Worm (Caenorhabditis elegans) whole organism, L3 larva: ENCODE data around the gene dhc-4.
"Not testable (repeated sequence)": the region's sequence is repeated elsewhere in the genome, so short reads cannot be mapped to it uniquely, and the experiment has no call there.

Experiments
- R02D3.7 ChIP-seq: fragments of 150-350 bp; optimal IDR thresholded peaks from 2 replicates; lab custom pipeline; 2014; ENCODE audit warnings: missing biosample characterization, missing genetic modification characterization
- ZK546.5 ChIP-seq: sonication (generic microtip); optimal IDR thresholded peaks from 2 replicates; lab custom pipeline; 2017; ENCODE audit warnings: missing biosample characterization, missing genetic modification characterization
- aly-2 ChIP-seq: fragments of 150-350 bp; optimal IDR thresholded peaks from 2 replicates; lab custom pipeline; 2014; ENCODE audit warnings: missing biosample characterization, missing genetic modification characterization
- ceh-16 ChIP-seq: sonication (generic microtip); optimal IDR thresholded peaks from 2 replicates; lab custom pipeline; 2017; ENCODE audit warnings: missing biosample characterization, missing genetic modification characterization
- ceh-28 ChIP-seq: fragments of 150-350 bp; optimal IDR thresholded peaks from 2 replicates; lab custom pipeline; 2014; ENCODE audit warnings: missing biosample characterization, missing genetic modification reagents, missing genetic modification characterization
- ceh-82 ChIP-seq: fragments of 150-350 bp; optimal IDR thresholded peaks from 2 replicates; lab custom pipeline; 2014; ENCODE audit warnings: missing biosample characterization, missing genetic modification characterization
- ceh-9 ChIP-seq: sonication (generic microtip); optimal IDR thresholded peaks from 2 replicates; lab custom pipeline; 2018; ENCODE audit warnings: missing biosample characterization, missing genetic modification characterization
- egl-27 ChIP-seq: sonication (generic microtip); optimal IDR thresholded peaks from 4 replicates; lab custom pipeline; 2017; ENCODE audit warnings: missing biosample characterization, missing genetic modification reagents, missing genetic modification characterization
- egl-5 ChIP-seq: fragments of 150-350 bp; optimal IDR thresholded peaks from 2 replicates; lab custom pipeline; 2017; ENCODE audit warnings: missing biosample characterization, missing genetic modification reagents, missing genetic modification characterization, inconsistent platforms
- elt-2 ChIP-seq: sonication (generic microtip); optimal IDR thresholded peaks from 2 replicates; lab custom pipeline; 2016; ENCODE audit warnings: missing genetic modification reagents, mild to moderate bottlenecking, missing genetic modification characterization, missing compliant biosample characterization
- elt-3 ChIP-seq, 3 experiments: fragments of 150-350 bp in 1 of 3; sonication (generic microtip) in 2 of 3; optimal IDR thresholded peaks; 2 replicates in 2 of 3; 4 replicates in 1 of 3; lab custom pipeline; 2014 to 2017; ENCODE audit warnings: missing biosample characterization in 3 of 3, missing genetic modification characterization in 3 of 3
- eor-1 ChIP-seq, 2 experiments: fragments of 150-350 bp; optimal IDR thresholded peaks; 2 replicates each; lab custom pipeline; 2014 to 2018; ENCODE audit warnings: missing biosample characterization in 2 of 2, missing genetic modification characterization in 2 of 2
- fkh-10 ChIP-seq: sonication (generic microtip); optimal IDR thresholded peaks from 2 replicates; lab custom pipeline; 2017; ENCODE audit warnings: missing biosample characterization, missing genetic modification reagents, missing genetic modification characterization
- fkh-2 ChIP-seq: fragments of 150-350 bp; optimal IDR thresholded peaks from 2 replicates; lab custom pipeline; 2014; ENCODE audit warnings: missing biosample characterization, missing genetic modification reagents, missing genetic modification characterization
- fos-1 ChIP-seq: fragments of 150-350 bp; optimal IDR thresholded peaks from 2 replicates; lab custom pipeline; 2014; ENCODE audit warnings: missing biosample characterization, missing genetic modification characterization
- hmg-11 ChIP-seq: sonication (generic microtip); optimal IDR thresholded peaks from 2 replicates; lab custom pipeline; 2016; ENCODE audit warnings: missing genetic modification characterization, missing compliant biosample characterization
- jun-1 ChIP-seq: fragments of 150-350 bp; optimal IDR thresholded peaks from 2 replicates; lab custom pipeline; 2014; ENCODE audit warnings: missing biosample characterization, missing genetic modification reagents, missing genetic modification characterization
- lin-15B ChIP-seq: fragments of 150-350 bp; optimal IDR thresholded peaks from 2 replicates; lab custom pipeline; 2014; ENCODE audit warnings: missing biosample characterization, missing genetic modification characterization
- lin-39 ChIP-seq: fragments of 150-350 bp; optimal IDR thresholded peaks from 2 replicates; lab custom pipeline; 2018; ENCODE audit warnings: missing biosample characterization, missing genetic modification reagents, missing genetic modification characterization
- lsy-12 ChIP-seq: sonication (generic microtip); optimal IDR thresholded peaks from 2 replicates; lab custom pipeline; 2016; ENCODE audit warnings: mild to moderate bottlenecking, missing genetic modification characterization, missing compliant biosample characterization
- mdl-1 ChIP-seq: fragments of 150-350 bp; optimal IDR thresholded peaks from 2 replicates; lab custom pipeline; 2014; ENCODE audit warnings: missing biosample characterization, missing genetic modification characterization
- mml-1 ChIP-seq: fragments of 150-350 bp; sonication (generic microtip); optimal IDR thresholded peaks from 3 replicates; lab custom pipeline; 2014; ENCODE audit warnings: missing biosample characterization, missing genetic modification characterization
- nfya-1 ChIP-seq: sonication (generic microtip); optimal IDR thresholded peaks from 2 replicates; lab custom pipeline; 2017; ENCODE audit warnings: missing genetic modification characterization, mild to moderate bottlenecking, missing compliant biosample characterization, antibody characterized with exemption, moderate library complexity; ENCODE audit not compliant: insufficient read depth
- nhr-11 ChIP-seq: fragments of 150-350 bp; optimal IDR thresholded peaks from 2 replicates; lab custom pipeline; 2014; ENCODE audit warnings: missing biosample characterization, missing genetic modification characterization
- nhr-12 ChIP-seq: fragments of 150-350 bp; optimal IDR thresholded peaks from 2 replicates; lab custom pipeline; 2014; ENCODE audit warnings: missing biosample characterization, missing genetic modification characterization
- nhr-23 ChIP-seq: fragments of 150-350 bp; optimal IDR thresholded peaks from 2 replicates; lab custom pipeline; 2014; ENCODE audit warnings: missing biosample characterization, missing genetic modification reagents, missing genetic modification characterization
- nhr-237 ChIP-seq: fragments of 150-350 bp; optimal IDR thresholded peaks from 2 replicates; lab custom pipeline; 2014; ENCODE audit warnings: missing biosample characterization, missing genetic modification characterization
- nhr-25 ChIP-seq: sonication (generic microtip); optimal IDR thresholded peaks from 2 replicates; lab custom pipeline; 2017; ENCODE audit warnings: missing biosample characterization, missing genetic modification characterization
- nhr-28 ChIP-seq: fragments of 150-350 bp; optimal IDR thresholded peaks from 2 replicates; lab custom pipeline; 2014; ENCODE audit warnings: missing biosample characterization, missing genetic modification characterization
- nhr-43 ChIP-seq: sonication (generic microtip); optimal IDR thresholded peaks from 2 replicates; lab custom pipeline; 2016; ENCODE audit warnings: mild to moderate bottlenecking, missing genetic modification characterization, missing compliant biosample characterization; ENCODE audit not compliant: poor library complexity, severe bottlenecking
- nhr-67 ChIP-seq: fragments of 150-350 bp; optimal IDR thresholded peaks from 2 replicates; lab custom pipeline; 2014; ENCODE audit warnings: missing biosample characterization, missing genetic modification characterization
- nhr-76 ChIP-seq: fragments of 150-350 bp; sonication (generic microtip); optimal IDR thresholded peaks from 5 replicates; lab custom pipeline; 2014; ENCODE audit warnings: missing biosample characterization, missing genetic modification characterization
- nhr-77 ChIP-seq: fragments of 150-350 bp; optimal IDR thresholded peaks from 2 replicates; lab custom pipeline; 2014; ENCODE audit warnings: missing biosample characterization, missing genetic modification characterization
- pha-4 ChIP-seq: fragments of 150-350 bp; optimal IDR thresholded peaks from 2 replicates; lab custom pipeline; 2014; ENCODE audit warnings: missing biosample characterization, missing genetic modification reagents, missing genetic modification characterization
- pqm-1 ChIP-seq: fragments of 150-350 bp; optimal IDR thresholded peaks from 2 replicates; lab custom pipeline; 2017; ENCODE audit warnings: missing biosample characterization, missing genetic modification characterization, inconsistent platforms
- sea-2 ChIP-seq: fragments of 150-350 bp; sonication (generic microtip); optimal IDR thresholded peaks from 4 replicates; lab custom pipeline; 2014; ENCODE audit warnings: missing biosample characterization, missing genetic modification reagents, missing genetic modification characterization
- skn-1 ChIP-seq: fragments of 150-350 bp; optimal IDR thresholded peaks from 2 replicates; lab custom pipeline; 2014; ENCODE audit warnings: missing biosample characterization, missing genetic modification characterization
- snpc-4 ChIP-seq: fragments of 150-350 bp; optimal IDR thresholded peaks from 2 replicates; lab custom pipeline; 2014; ENCODE audit warnings: missing biosample characterization, missing genetic modification characterization
- tbx-2 ChIP-seq: sonication (generic microtip); optimal IDR thresholded peaks from 2 replicates; lab custom pipeline; 2016; ENCODE audit warnings: mild to moderate bottlenecking, missing genetic modification characterization, missing compliant biosample characterization
- unc-39 ChIP-seq: sonication (generic microtip); optimal IDR thresholded peaks from 4 replicates; lab custom pipeline; 2017; ENCODE audit warnings: missing biosample characterization, missing genetic modification characterization
- ztf-11 ChIP-seq: fragments of 150-350 bp; optimal IDR thresholded peaks from 2 replicates; lab custom pipeline; 2014; ENCODE audit warnings: missing biosample characterization, missing genetic modification characterization

dhc-4 gene

ce11 chrIII:11026516-11027048 lies 56.8 kb downstream of the dhc-4 start, which contains the start of gene Y48A6B.7:
Y48A6B.7 (minus strand) TSS chrIII:11026566.
- TF ChIP-seq nfya-1 (peak; percentile 13), elt-2 (peak; percentile 100), fkh-10 (GFP tag; lab: Kevin White, UChicago) (no peak), nhr-43 (tag; lab: Kevin White, UChicago) (no peak), mdl-1 (tag; lab: Kevin White, UChicago) (no peak), pqm-1 (tag; lab: Kevin White, UChicago) (peak; percentile 99), sea-2 (GFP tag; lab: Kevin White, UChicago) (no peak), skn-1 (tag; lab: Kevin White, UChicago) (peak; percentile 36), lin-15B (tag; lab: Kevin White, UChicago) (no peak), jun-1 (tag; lab: Kevin White, UChicago) (peak; percentile 20), pha-4 (tag; lab: Kevin White, UChicago) (peak; percentile 70)

- not testable (repeated sequence) for TF ChIP-seq nhr-25, nhr-12, ceh-16 (tag; lab: Kevin White, UChicago)
Measured at ce11 chrIII:11029337-11029736, 59.6 kb downstream of the dhc-4 start, which contains the start of gene Y48A6B.8. Y48A6B.8 (minus strand) TSS chrIII:11029437.

- TF ChIP-seq egl-27 (tag; lab: Kevin White, UChicago) (no peak), ZK546.5 (tag; lab: Kevin White, UChicago) (no peak), lin-39 (tag; lab: Kevin White, UChicago) (no peak), eor-1 (tag; optimal IDR thresholded peaks at IDR 0.05; lab: Kevin White, UChicago) (no peak), ceh-28 (tag; lab: Kevin White, UChicago) (no peak), nhr-237 (tag; lab: Kevin White, UChicago) (no peak), ceh-9 (no peak), nhr-25 (tag; lab: Kevin White, UChicago) (no peak), elt-2 (no peak), R02D3.7 (tag; lab: Kevin White, UChicago) (no peak)
Measured at ce11 chrIII:11031309-11031708, 61.6 kb downstream of the dhc-4 start, which contains the start of gene Y48A6B.14. Y48A6B.14 (plus strand) TSS chrIII:11031609.

- TF ChIP-seq hmg-11 (tag; lab: Kevin White, UChicago): no peak
- peak; percentile 36 for TF ChIP-seq elt-2
- TF ChIP-seq nhr-76 (tag; lab: Kevin White, UChicago): no peak
- no peak for TF ChIP-seq mml-1 (tag; lab: Kevin White, UChicago)
- TF ChIP-seq ztf-11 (tag; lab: Kevin White, UChicago): no peak
- TF ChIP-seq nhr-25 (tag; lab: Kevin White, UChicago): no peak
- no peak for TF ChIP-seq mdl-1 (tag; lab: Kevin White, UChicago)
Measured at ce11 chrIII:11032872-11033271, 63.1 kb downstream of the dhc-4 start, which contains the start of gene Y48A6B.9. Y48A6B.9 (plus strand) TSS chrIII:11033172.

ce11 chrIII:11036132-11036531 lies 66.4 kb downstream of the dhc-4 start:
- TF ChIP-seq nhr-12 (tag; lab: Kevin White, UChicago) (no peak), egl-27 (tag; lab: Kevin White, UChicago) (no peak), skn-1 (tag; lab: Kevin White, UChicago) (no peak), nhr-237 (tag; lab: Kevin White, UChicago) (no peak), ceh-9 (no peak), hmg-11 (tag; lab: Kevin White, UChicago) (peak; percentile 62), nhr-23 (tag; lab: Kevin White, UChicago) (peak; percentile 64), mdl-1 (tag; lab: Kevin White, UChicago) (no peak), lsy-12 (tag; lab: Kevin White, UChicago) (peak; percentile 45), nhr-25 (tag; lab: Kevin White, UChicago) (peak; percentile 34), fos-1 (tag; lab: Kevin White, UChicago) (no peak), lin-39 (tag; lab: Kevin White, UChicago) (peak; percentile 33), nhr-11 (no peak), fkh-2 (tag; lab: Kevin White, UChicago) (no peak), nhr-28 (tag; lab: Kevin White, UChicago) (no peak), ceh-16 (tag; lab: Kevin White, UChicago) (no peak), aly-2 (tag; lab: Kevin White, UChicago) (no peak), eor-1 (tag; optimal IDR thresholded peaks at IDR 0.05; lab: Kevin White, UChicago) (no peak), nhr-76 (tag; lab: Kevin White, UChicago) (no peak), elt-3 (tag; optimal IDR thresholded peaks at IDR 0.05; lab: Kevin White, UChicago) (no peak), elt-2 (peak; percentile 53), tbx-2 (tag; lab: Kevin White, UChicago) (no peak), unc-39 (tag; lab: Kevin White, UChicago) (no peak), ceh-82 (tag; lab: Kevin White, UChicago) (peak; percentile 37), ZK546.5 (tag; lab: Kevin White, UChicago) (no peak), nfya-1 (peak; percentile 93), fkh-10 (GFP tag; lab: Kevin White, UChicago) (no peak), nhr-77 (no peak), egl-5 (peak; percentile 94), nhr-67 (tag; lab: Kevin White, UChicago) (no peak), sea-2 (GFP tag; lab: Kevin White, UChicago) (no peak), nhr-43 (tag; lab: Kevin White, UChicago) (no peak), snpc-4 (tag; lab: Kevin White, UChicago) (peak; percentile 39)
